Fruit fly (Drosophila melanogaster): ENCODE measurements around the gene Kul.

The Kul gene

dm6 chr3R:29724745-29725144, 885 bp upstream of the Kul start, which contains the start of the genes Naa40 and CG18731 (continued):
- TF ChIP-seq HmgD (GFP tag; optimal IDR thresholded peaks at IDR 0.05) (no peak), CG13123 (GFP tag; optimal IDR thresholded peaks at IDR 0.05) (no peak), CG6175 (GFP tag; IDR thresholded peaks at IDR 0.05) (no peak), jigr1 (GFP tag; IDR thresholded peaks at IDR 0.05) (no peak), zf30C (GFP tag; optimal IDR thresholded peaks at IDR 0.05) (no peak), CG18011 (GFP tag; optimal IDR thresholded peaks at IDR 0.05) (no peak), pb (GFP tag; optimal IDR thresholded peaks at IDR 0.05) (no peak), sens (GFP tag) (peak; percentile 60), CG7963 (GFP tag; IDR thresholded peaks at IDR 0.05; ENCODE audit: partially characterized antibody) (0 out of 3 replicates have a peak, but pooled peaks have one; percentile 47), Dref (GFP tag; IDR thresholded peaks at IDR 0.05) (peak; percentile 71), CG31224 (GFP tag; IDR thresholded peaks at IDR 0.05) (no peak), unc-4 (GFP tag; IDR thresholded peaks at IDR 0.05; ENCODE audit: partially characterized antibody) (peak; percentile 78), CG30020 (tag; optimal IDR thresholded peaks at IDR 0.05) (no peak), wdn (GFP tag; IDR thresholded peaks at IDR 0.05) (no peak)

DNA sequence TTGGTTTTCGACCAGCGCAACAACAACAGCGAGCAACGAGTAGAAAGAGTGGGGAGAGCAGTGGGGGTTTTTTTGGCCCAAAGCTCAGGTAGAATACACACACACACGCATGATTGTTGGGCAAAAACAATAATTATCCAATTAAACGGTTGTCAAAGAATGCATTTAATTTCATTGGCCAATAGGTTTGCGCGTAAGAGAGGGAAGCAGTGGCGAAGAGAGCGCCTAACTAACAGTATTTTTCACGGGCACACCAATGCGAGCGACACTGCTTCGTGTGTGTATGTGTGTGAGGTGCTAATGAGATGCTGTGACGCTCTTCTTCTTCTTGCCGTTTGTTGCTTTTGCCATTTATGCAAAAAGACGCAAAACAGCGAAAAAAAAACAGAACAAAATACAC, 647 bp downstream of the Kul start:
- TF ChIP-seq CG17385 (GFP tag; optimal IDR thresholded peaks at IDR 0.05) (peak; percentile 76), Nf-YC (tag; optimal IDR thresholded peaks at IDR 0.05) (peak; percentile 75), CG9215 (GFP tag; IDR thresholded peaks at IDR 0.05) (no peak), inv (GFP tag; IDR thresholded peaks at IDR 0.05; ENCODE audit: partially characterized antibody) (no peak), sens (GFP tag) (peak; percentile 26), Dad (GFP tag; optimal IDR thresholded peaks at IDR 0.05) (no peak), Nf-YB (GFP tag; optimal IDR thresholded peaks at IDR 0.05) (peak; percentile 76), Trl (optimal IDR thresholded peaks at IDR 0.05) (peak; percentile 33 to 53), Trl (GFP tag; optimal IDR thresholded peaks at IDR 0.05) (no peak), sima (GFP tag; optimal IDR thresholded peaks at IDR 0.05) (no peak), vvl (GFP tag; IDR thresholded peaks at IDR 0.05) (peak; percentile 38; the same call in 1 of the 2 replicates), chinmo (GFP tag; IDR thresholded peaks at IDR 0.05; ENCODE audit: partially characterized antibody) (0 out of 4 replicates have a peak, but pooled peaks have one; percentile 52), zen (tag; optimal IDR thresholded peaks at IDR 0.05) (peak; percentile 49), CG14050 (GFP tag; IDR thresholded peaks at IDR 0.05) (no peak), cg (GFP tag; optimal IDR thresholded peaks at IDR 0.05) (peak; percentile 67)

- TF ChIP-seq CG16813 (GFP tag; IDR thresholded peaks at IDR 0.05; ENCODE audit: partially characterized antibody) (0 out of 3 replicates have a peak, but pooled peaks have one; percentile 32), CG4820 (GFP tag; optimal IDR thresholded peaks at IDR 0.05) (peak; percentile 98), CoRest (tag; optimal IDR thresholded peaks at IDR 0.05) (peak; percentile 98), CG7963 (GFP tag; IDR thresholded peaks at IDR 0.05; ENCODE audit: partially characterized antibody) (no peak), CG17829 (tag; optimal IDR thresholded peaks at IDR 0.05) (peak; percentile 97), CG2202 (tag; optimal IDR thresholded peaks at IDR 0.05) (peak; percentile 85), BtbVII (GFP tag; optimal IDR thresholded peaks at IDR 0.05) (peak; percentile 96), CG2116 (GFP tag; optimal IDR thresholded peaks at IDR 0.05) (peak; percentile 80), ara (GFP tag; IDR thresholded peaks at IDR 0.05) (peak; percentile 100), CG5245 (GFP tag; optimal IDR thresholded peaks at IDR 0.05) (peak; percentile 99), CG15269 (tag; optimal IDR thresholded peaks at IDR 0.05) (peak; percentile 97), br (optimal IDR thresholded peaks at IDR 0.05) (no peak), CrebB (tag; optimal IDR thresholded peaks at IDR 0.05) (peak; percentile 93), Aef1 (GFP tag; IDR thresholded peaks at IDR 0.05) (peak; percentile 100), Med (GFP tag) (peak; percentile 100), CG9437 (GFP tag; optimal IDR thresholded peaks at IDR 0.05) (peak; percentile 98), wek (GFP tag; optimal IDR thresholded peaks at IDR 0.05) (peak; percentile 92), hkb (optimal IDR thresholded peaks at IDR 0.05) (no peak), hkb (GFP tag; IDR thresholded peaks at IDR 0.05) (peak; percentile 100), CG14860 (GFP tag; IDR thresholded peaks at IDR 0.05; ENCODE audit: partially characterized antibody) (no peak), sim (GFP tag; IDR thresholded peaks at IDR 0.05) (peak; percentile 99), gce (GFP tag; IDR thresholded peaks at IDR 0.05) (peak; percentile 100), Fer2 (tag; optimal IDR thresholded peaks at IDR 0.05) (peak; percentile 99), gt (GFP tag; IDR thresholded peaks at IDR 0.05) (peak; percentile 100)
Measured at dm6 chr3R:29736678-29737093, 11.1 kb downstream of the Kul start, which contains the start of the genes CG7601 and CIA30. CG7601 (minus strand) TSS chr3R:29736745. CIA30 (plus strand) TSS chr3R:29736965.

All from whole organism, embryonic.